Fruit fly (Drosophila melanogaster): ENCODE measurements around the gene Daxx.

Daxx gene

dm6 chr2L:6508666-6509065 lies 27.9 kb downstream of the Daxx start:
- no peak for TF ChIP-seq CG17802 (tag; optimal IDR thresholded peaks at IDR 0.05)
- TF ChIP-seq sqz (GFP tag; optimal IDR thresholded peaks at IDR 0.05) = no peak
- peak; percentile 28; the same call in 1 of the 3 replicates for TF ChIP-seq CG17361 (GFP tag; IDR thresholded peaks at IDR 0.05)
- TF ChIP-seq CG30020 (tag; optimal IDR thresholded peaks at IDR 0.05) = no peak
- no peak for TF ChIP-seq pan (optimal IDR thresholded peaks at IDR 0.05)
- peak in 1 of 2 experiments; percentile 37 for TF ChIP-seq pan (GFP tag; optimal IDR thresholded peaks at IDR 0.05 in 1 of 2, IDR thresholded peaks at IDR 0.05 in 1 of 2)
- TF ChIP-seq chinmo (GFP tag; IDR thresholded peaks at IDR 0.05; ENCODE audit: partially characterized antibody) = no peak
- TF ChIP-seq crp (GFP tag; optimal IDR thresholded peaks at IDR 0.05) = no peak
- TF ChIP-seq CG6689 (GFP tag; IDR thresholded peaks at IDR 0.05) = no peak
- TF ChIP-seq grau (tag; optimal IDR thresholded peaks at IDR 0.05) = peak; percentile 38
- TF ChIP-seq bcd (GFP tag; optimal IDR thresholded peaks at IDR 0.05) = no peak
- TF ChIP-seq pzg (GFP tag; optimal IDR thresholded peaks at IDR 0.05) = no peak
- peak; percentile 33 for TF ChIP-seq ATbp (GFP tag; optimal IDR thresholded peaks at IDR 0.05)
- TF ChIP-seq ab (GFP tag; optimal IDR thresholded peaks at IDR 0.05) = no peak
- no peak for TF ChIP-seq Abd-B (GFP tag; optimal IDR thresholded peaks at IDR 0.05)
- TF ChIP-seq CG13624 (GFP tag; optimal IDR thresholded peaks at IDR 0.05) = no peak
- no peak for TF ChIP-seq Sry-δ (GFP tag; optimal IDR thresholded peaks at IDR 0.05)
- peak; percentile 34 for TF ChIP-seq lab (GFP tag; optimal IDR thresholded peaks at IDR 0.05)
- TF ChIP-seq CG8944 (GFP tag; optimal IDR thresholded peaks at IDR 0.05) = no peak
- no peak for TF ChIP-seq CG10431 (GFP tag; optimal IDR thresholded peaks at IDR 0.05)
- no peak for TF ChIP-seq E2f1 (GFP tag; IDR thresholded peaks at IDR 0.05)
- TF ChIP-seq C15 (GFP tag; IDR thresholded peaks at IDR 0.05) = no peak
- TF ChIP-seq Eip74EF (GFP tag; optimal IDR thresholded peaks at IDR 0.05) = peak in 1 of 2 experiments; percentile 22
- TF ChIP-seq CG2875 (GFP tag; optimal IDR thresholded peaks at IDR 0.05) = no peak
- 0 out of 3 replicates have a peak, but pooled peaks have one; percentile 14 for TF ChIP-seq ci (GFP tag; IDR thresholded peaks at IDR 0.05)
- no peak for TF ChIP-seq CG3847 (GFP tag; IDR thresholded peaks at IDR 0.05)
- TF ChIP-seq BEAF-32 (GFP tag; optimal IDR thresholded peaks at IDR 0.05) = no peak
- TF ChIP-seq Sox100B (GFP tag; optimal IDR thresholded peaks at IDR 0.05) = peak; percentile 21
- TF ChIP-seq GATAe (GFP tag; conservative IDR thresholded peaks at IDR 0.05) = no peak
- peak in 1 of 2 experiments; percentile 40 for TF ChIP-seq Hr51 (GFP tag; optimal IDR thresholded peaks at IDR 0.05)
- TF ChIP-seq ara (GFP tag; IDR thresholded peaks at IDR 0.05) = no peak
- no peak for TF ChIP-seq Spps (tag; optimal IDR thresholded peaks at IDR 0.05)
- no peak for TF ChIP-seq CG2129 (GFP tag; IDR thresholded peaks at IDR 0.05; ENCODE audit: partially characterized antibody)
- no peak for TF ChIP-seq seq (GFP tag; IDR thresholded peaks at IDR 0.05)
- no peak for TF ChIP-seq prd (optimal IDR thresholded peaks at IDR 0.05)
- TF ChIP-seq prd (GFP tag; IDR thresholded peaks at IDR 0.05) = peak; percentile 69; the same call in 2 of the 3 replicates
- TF ChIP-seq CG7963 (GFP tag; IDR thresholded peaks at IDR 0.05; ENCODE audit: partially characterized antibody) = no peak
- no peak for TF ChIP-seq CG1647 (GFP tag; optimal IDR thresholded peaks at IDR 0.05)
- TF ChIP-seq chm (GFP tag; IDR thresholded peaks at IDR 0.05) = no peak
- TF ChIP-seq Ravus (GFP tag; IDR thresholded peaks at IDR 0.05) = no peak
- TF ChIP-seq Meics (GFP tag; optimal IDR thresholded peaks at IDR 0.05) = no peak
- TF ChIP-seq CG4854 (GFP tag; optimal IDR thresholded peaks at IDR 0.05) = no peak
- TF ChIP-seq CG4360 (GFP tag; IDR thresholded peaks at IDR 0.05) = no peak
- no peak for TF ChIP-seq CG11696 (GFP tag; IDR thresholded peaks at IDR 0.05)
- TF ChIP-seq odd (GFP tag; optimal IDR thresholded peaks at IDR 0.05) = no peak
- no peak for TF ChIP-seq fu2 (GFP tag; optimal IDR thresholded peaks at IDR 0.05)
- TF ChIP-seq ftz-f1 (GFP tag; optimal IDR thresholded peaks at IDR 0.05) = no peak
- TF ChIP-seq CG17186 (GFP tag; optimal IDR thresholded peaks at IDR 0.05) = no peak
- TF ChIP-seq CG1233 (GFP tag; optimal IDR thresholded peaks at IDR 0.05) = no peak
- no peak for TF ChIP-seq CG18764 (GFP tag; optimal IDR thresholded peaks at IDR 0.05)
- no peak for TF ChIP-seq CHES-1-like (GFP tag; optimal IDR thresholded peaks at IDR 0.05)

Data from whole organism, embryonic.